Fruit fly (Drosophila melanogaster) whole organism, adult: ENCODE measurements around the gene cni.
A peak's percentile ranks its signal among the peaks of the same experiment; 100 is the strongest.

ENCODE experiments used
- CG11617 ChIP-seq: fragments of 200-800 bp; sonication (Bioruptor generic); optimal IDR thresholded peaks from 2 replicates; lab custom pipeline; 2017; ENCODE audit warnings: mild to moderate bottlenecking, missing biosample characterization, missing genetic modification reagents, missing genetic modification characterization
- CG12768 ChIP-seq: fragments of 200-800 bp; sonication (Bioruptor generic); optimal IDR thresholded peaks from 2 replicates; lab custom pipeline; 2017; ENCODE audit warnings: missing biosample characterization, missing genetic modification characterization, mild to moderate bottlenecking, moderate library complexity, missing genetic modification reagents
- CG14711 ChIP-seq: fragments of 200-800 bp; sonication (Bioruptor generic); optimal IDR thresholded peaks from 2 replicates; lab custom pipeline; 2018; ENCODE audit warnings: missing biosample characterization, mild to moderate bottlenecking, missing genetic modification characterization, moderate library complexity
- CG1620 ChIP-seq: fragments of 200-800 bp; sonication (Bioruptor generic); optimal IDR thresholded peaks from 2 replicates; lab custom pipeline; 2016; ENCODE audit warnings: missing biosample characterization, missing genetic modification characterization
- CG33017 ChIP-seq: fragments of 200-800 bp; sonication (Bioruptor generic); optimal IDR thresholded peaks from 2 replicates; lab custom pipeline; 2018; ENCODE audit warnings: missing biosample characterization, mild to moderate bottlenecking, missing genetic modification characterization, moderate library complexity
- CG5204 ChIP-seq: fragments of 200-800 bp; sonication (Bioruptor generic); optimal IDR thresholded peaks from 2 replicates; lab custom pipeline; 2016; ENCODE audit warnings: missing biosample characterization, missing genetic modification characterization
- CG7045 ChIP-seq: fragments of 200-800 bp; sonication (Bioruptor generic); optimal IDR thresholded peaks from 2 replicates; lab custom pipeline; 2017; ENCODE audit warnings: missing biosample characterization, mild to moderate bottlenecking, missing genetic modification characterization
- CG7101 ChIP-seq: fragments of 200-800 bp; sonication (Bioruptor generic); optimal IDR thresholded peaks from 2 replicates; lab custom pipeline; 2018; ENCODE audit warnings: missing biosample characterization, mild to moderate bottlenecking, missing genetic modification characterization, moderate library complexity
- Clk ChIP-seq: fragments of 200-800 bp; sonication (Bioruptor generic); optimal IDR thresholded peaks from 2 replicates; lab custom pipeline; 2017; ENCODE audit warnings: missing biosample characterization, missing genetic modification characterization
- Crg-1 ChIP-seq: fragments of 200-800 bp; sonication (Bioruptor generic); optimal IDR thresholded peaks from 2 replicates; lab custom pipeline; 2016; ENCODE audit warnings: missing biosample characterization, missing genetic modification characterization
- Hr96 ChIP-seq: fragments of 200-800 bp; sonication (Bioruptor generic); optimal IDR thresholded peaks from 2 replicates; lab custom pipeline; 2016; ENCODE audit warnings: missing biosample characterization, missing genetic modification characterization
- Mnt ChIP-seq: fragments of 200-800 bp; sonication (Bioruptor generic); optimal IDR thresholded peaks from 2 replicates; lab custom pipeline; 2016; ENCODE audit warnings: missing biosample characterization, mild to moderate bottlenecking, missing genetic modification characterization
- bab1 ChIP-seq: fragments of 200-800 bp; sonication (Bioruptor generic); optimal IDR thresholded peaks from 3 replicates; lab custom pipeline; 2019; ENCODE audit warnings: missing biosample characterization, mild to moderate bottlenecking, missing genetic modification characterization, moderate library complexity
- cic ChIP-seq: fragments of 200-800 bp; sonication (Bioruptor generic); optimal IDR thresholded peaks from 2 replicates; lab custom pipeline; 2017; ENCODE audit warnings: missing biosample characterization, mild to moderate bottlenecking, missing genetic modification characterization, moderate library complexity
- cnc ChIP-seq, 2 experiments: fragments of >200 bp; optimal IDR thresholded peaks; 2 replicates each; lab custom pipeline; 2017
- kay ChIP-seq: fragments of 200-800 bp; sonication (Bioruptor generic); peaks from one replicate; lab custom pipeline; 2016; ENCODE audit warnings: missing biosample characterization, missing genetic modification characterization, borderline replicate concordance
- ovo ChIP-seq: fragments of 200-800 bp; sonication (Bioruptor generic); optimal IDR thresholded peaks from 2 replicates; lab custom pipeline; 2016; ENCODE audit warnings: missing biosample characterization, missing genetic modification characterization
- pad ChIP-seq: fragments of 200-800 bp; sonication (Bioruptor generic); optimal IDR thresholded peaks from 3 replicates; lab custom pipeline; 2017; ENCODE audit warnings: missing biosample characterization, missing genetic modification characterization, mild to moderate bottlenecking, moderate library complexity, missing genetic modification reagents
- tj ChIP-seq: fragments of 200-800 bp; sonication (Bioruptor generic); optimal IDR thresholded peaks from 3 replicates; lab custom pipeline; 2017; ENCODE audit warnings: missing biosample characterization, mild to moderate bottlenecking, missing genetic modification characterization, moderate library complexity
- toe ChIP-seq: fragments of 200-800 bp; sonication (Bioruptor generic); optimal IDR thresholded peaks from 2 replicates; lab custom pipeline; 2016; ENCODE audit warnings: missing biosample characterization, missing genetic modification characterization

cni gene

DNA sequence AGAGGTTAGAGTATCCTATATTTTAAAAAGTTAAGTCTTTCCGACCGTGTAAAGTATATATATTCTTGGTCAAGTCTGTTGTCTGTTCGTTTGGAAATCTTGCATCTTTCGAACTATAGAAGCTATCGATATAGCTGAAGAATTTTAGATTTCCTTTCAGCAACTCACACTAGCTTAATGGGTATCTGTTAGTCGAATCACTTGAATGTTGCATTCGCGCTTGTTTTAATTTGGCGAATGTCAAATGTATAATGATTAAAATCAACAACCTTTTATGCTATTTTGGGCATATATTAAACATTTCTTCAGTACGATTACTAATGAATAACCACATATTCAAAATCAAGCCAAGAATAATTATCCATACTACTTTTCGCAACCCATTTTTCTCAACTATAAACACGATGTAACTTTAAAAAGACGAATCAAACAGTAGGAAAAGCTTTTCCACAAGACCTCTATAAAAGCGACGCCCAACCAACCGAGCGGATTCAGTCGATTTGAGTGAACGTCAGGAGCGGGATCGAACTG is 16.8 kb downstream of the cni start, which contains the start of gene Cyp303a1:
Gene Cyp303a1 (plus strand): TSS at position 481 of the 531 bp plus-strand sequence.
- TF ChIP-seq cnc (optimal IDR thresholded peaks at IDR 0.05; lab: Kevin White, UChicago) (no peak), pad (GFP tag; lab: Kevin White, UChicago) (no peak), cic (GFP tag; lab: Kevin White, UChicago) (no peak), CG7101 (tag; lab: Kevin White, UChicago) (no peak), kay (no peak), toe (GFP tag; lab: Kevin White, UChicago) (no peak), CG33017 (tag; lab: Kevin White, UChicago) (no peak), CG1620 (GFP tag; lab: Kevin White, UChicago) (no peak), tj (GFP tag; lab: Kevin White, UChicago) (no peak), CG7045 (GFP tag; lab: Kevin White, UChicago) (no peak)

dm6 chr2L:16292975-16293501 is 17.5 kb downstream of the cni start, which contains the start of gene CG13258:
Gene CG13258, minus strand, starts transcription at chr2L:16293025.
- TF ChIP-seq CG5204 (GFP tag; lab: Kevin White, UChicago) (no peak), pad (GFP tag; lab: Kevin White, UChicago) (no peak), CG12768 (GFP tag; lab: Kevin White, UChicago) (no peak), CG7101 (tag; lab: Kevin White, UChicago) (no peak), cic (GFP tag; lab: Kevin White, UChicago) (no peak), CG1620 (GFP tag; lab: Kevin White, UChicago) (no peak), kay (no peak), cnc (optimal IDR thresholded peaks at IDR 0.05; lab: Kevin White, UChicago) (no peak), toe (GFP tag; lab: Kevin White, UChicago) (no peak), CG33017 (tag; lab: Kevin White, UChicago) (no peak), bab1 (GFP tag; lab: Kevin White, UChicago) (no peak), Clk (GFP tag; lab: Kevin White, UChicago) (no peak)

dm6 chr2L:16290984-16291383 is 19.5 kb downstream of the cni start, which contains the start of gene CG17329:
Gene CG17329, plus strand, starts transcription at chr2L:16291284.
- TF ChIP-seq Crg-1 (GFP tag; lab: Kevin White, UChicago) (no peak), Clk (GFP tag; lab: Kevin White, UChicago) (no peak), Mnt (GFP tag; lab: Kevin White, UChicago) (no peak), CG14711 (tag; lab: Kevin White, UChicago) (no peak), CG7101 (tag; lab: Kevin White, UChicago) (no peak), cnc (optimal IDR thresholded peaks at IDR 0.05; lab: Kevin White, UChicago) (no peak), CG33017 (tag; lab: Kevin White, UChicago) (no peak)

DNA sequence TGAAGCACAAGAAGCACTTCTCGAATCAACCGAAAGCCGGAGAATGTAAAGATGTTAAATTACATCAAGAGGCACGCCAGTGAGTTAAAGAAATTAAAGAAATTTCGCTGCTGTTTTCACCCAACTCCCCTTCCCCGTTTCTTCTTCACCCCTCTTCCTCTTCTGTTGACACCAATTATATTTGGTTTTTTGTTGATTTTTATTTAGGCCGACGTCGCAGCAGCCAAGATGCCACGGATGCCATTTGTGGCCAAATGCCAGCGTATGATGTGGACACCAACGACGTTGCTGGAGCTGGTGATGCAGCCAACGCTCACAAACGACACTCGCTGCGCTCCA is 22.2 kb downstream of the cni start:
- TF ChIP-seq CG14711 (tag; lab: Kevin White, UChicago): no peak
- no peak for TF ChIP-seq CG12768 (GFP tag; lab: Kevin White, UChicago)
- TF ChIP-seq CG11617 (GFP tag; lab: Kevin White, UChicago): no peak

DNA sequence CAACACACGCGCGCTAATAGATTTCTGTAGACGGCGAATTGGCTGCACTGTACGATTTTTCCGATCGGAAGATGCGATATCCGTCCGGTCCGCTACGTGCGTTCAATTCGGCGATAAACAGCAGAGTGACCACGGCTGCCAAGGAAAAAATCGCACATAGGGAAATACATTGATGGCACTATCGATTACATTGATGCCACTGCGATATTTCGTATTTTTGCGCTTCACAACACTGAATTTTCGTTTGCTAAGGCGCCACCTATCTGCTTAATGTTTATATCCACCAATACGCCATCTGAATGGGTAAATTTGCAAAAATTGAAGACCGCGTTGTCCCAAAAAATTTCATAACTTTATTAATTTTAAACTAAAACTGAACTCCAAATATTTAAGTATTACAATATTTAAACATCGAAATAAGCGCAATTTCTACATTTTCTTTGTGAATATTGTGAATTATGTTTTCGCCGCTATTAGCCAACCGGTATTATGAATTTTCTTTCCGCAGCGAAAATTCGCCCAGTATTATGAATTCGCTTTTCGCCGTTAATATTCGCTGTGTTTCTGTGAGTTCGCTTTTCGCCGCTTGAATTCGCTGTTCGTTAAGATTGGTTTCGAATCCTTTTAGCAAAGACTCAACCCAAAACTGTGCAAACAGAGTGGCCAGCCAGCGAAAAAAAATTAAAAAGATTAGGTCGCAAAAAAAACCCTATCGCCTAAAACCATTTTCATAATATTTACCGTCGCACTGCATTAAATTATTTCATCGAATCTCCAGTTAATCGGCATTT is 22.7 kb downstream of the cni start, which contains the start of the genes crp and pkaap:
Gene crp (minus strand): TSS at position 129 of the 791 bp plus-strand sequence.
Gene pkaap (plus strand): TSS at position 689 of the 791 bp plus-strand sequence.
- peak; percentile 91 for TF ChIP-seq Hr96 (GFP tag; lab: Kevin White, UChicago)
- TF ChIP-seq Crg-1 (GFP tag; lab: Kevin White, UChicago): peak; percentile 94
- peak; percentile 64 for TF ChIP-seq bab1 (GFP tag; lab: Kevin White, UChicago)
- TF ChIP-seq kay: peak; percentile 97
- peak; percentile 58 for TF ChIP-seq CG11617 (GFP tag; lab: Kevin White, UChicago)
- TF ChIP-seq pad (GFP tag; lab: Kevin White, UChicago): peak; percentile 73
- TF ChIP-seq CG7101 (tag; lab: Kevin White, UChicago): peak; percentile 73
- no peak for TF ChIP-seq CG5204 (GFP tag; lab: Kevin White, UChicago)
- peak; percentile 40 for TF ChIP-seq CG33017 (tag; lab: Kevin White, UChicago)
- peak; percentile 91 for TF ChIP-seq Mnt (GFP tag; lab: Kevin White, UChicago)
- TF ChIP-seq cnc (optimal IDR thresholded peaks at IDR 0.05; lab: Kevin White, UChicago): no peak
- TF ChIP-seq CG14711 (tag; lab: Kevin White, UChicago): peak; percentile 69
- TF ChIP-seq Clk (GFP tag; lab: Kevin White, UChicago): peak; percentile 63
- peak; percentile 96 for TF ChIP-seq CG1620 (GFP tag; lab: Kevin White, UChicago)
- TF ChIP-seq tj (GFP tag; lab: Kevin White, UChicago): peak; percentile 60
- peak; percentile 77 for TF ChIP-seq CG12768 (GFP tag; lab: Kevin White, UChicago)
- TF ChIP-seq CG7045 (GFP tag; lab: Kevin White, UChicago): peak; percentile 67
- TF ChIP-seq ovo: peak; percentile 93
- peak; percentile 92 for TF ChIP-seq toe (GFP tag; lab: Kevin White, UChicago)
- peak; percentile 82 for TF ChIP-seq cic (GFP tag; lab: Kevin White, UChicago)
